Worm (Caenorhabditis elegans): Measurements from ENCODE around the gene srx-41.

DNA sequence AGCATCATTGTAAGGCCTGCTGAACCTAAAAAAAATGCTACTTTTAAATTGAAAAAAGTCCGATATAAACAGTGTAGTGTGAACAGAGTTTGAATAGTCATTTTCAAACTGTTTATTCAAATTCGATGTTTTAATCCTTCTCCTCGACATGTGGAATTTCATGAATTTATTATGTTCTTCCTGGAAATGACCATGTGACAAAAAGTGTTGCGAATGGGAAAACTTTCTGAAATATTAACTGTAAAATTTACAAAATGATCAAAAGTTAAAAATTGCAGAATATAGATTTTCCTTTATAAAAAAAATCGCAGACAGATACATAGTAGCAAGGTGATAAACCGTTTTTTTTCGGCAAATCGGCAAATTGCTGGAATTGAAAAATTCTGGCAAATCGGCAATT, 31.7 kb downstream of the srx-41 start, which contains the start of gene T22F3.8:
- no peak for TF ChIP-seq nhr-11 (tag; optimal IDR thresholded peaks at IDR 0.05)
- TF ChIP-seq daf-12 (tag; optimal IDR thresholded peaks at IDR 0.05): no peak
- no peak for TF ChIP-seq ceh-28 (tag; optimal IDR thresholded peaks at IDR 0.05)
- TF ChIP-seq elt-3 (tag; optimal IDR thresholded peaks at IDR 0.05): no peak
- TF ChIP-seq ama-1 (optimal IDR thresholded peaks at IDR 0.05): no peak
- TF ChIP-seq pha-4 (tag; optimal IDR thresholded peaks at IDR 0.05): no peak
- TF ChIP-seq hmg-11 (tag; optimal IDR thresholded peaks at IDR 0.05): no peak
- TF ChIP-seq nhr-23 (tag; optimal IDR thresholded peaks at IDR 0.05): no peak
- TF ChIP-seq ceh-9 (tag; optimal IDR thresholded peaks at IDR 0.05): no peak

Measured in whole organism, L3 larva.